Fruit fly (Drosophila melanogaster) whole organism, pupa: ENCODE measurements around the gene dpr5.

Experiments
- CG10348 ChIP-seq: fragments of 200-800 bp; sonication (Bioruptor generic); IDR thresholded peaks from 2 replicates; pipeline ENCODE4 v1.3.6; 2022; ENCODE audit warnings: missing biosample characterization, missing genetic modification characterization
- CG13204 ChIP-seq: fragments of 200-800 bp; sonication (Bioruptor generic); optimal IDR thresholded peaks from 2 replicates; lab custom pipeline; 2018; ENCODE audit warnings: missing biosample characterization, mild to moderate bottlenecking, missing genetic modification characterization, moderate library complexity
- CG14655 ChIP-seq: fragments of 200-800 bp; sonication (Bioruptor generic); optimal IDR thresholded peaks from 3 replicates; lab custom pipeline; 2017; ENCODE audit warnings: mild to moderate bottlenecking, missing biosample characterization, missing genetic modification reagents, missing genetic modification characterization
- CG17806 ChIP-seq: fragments of 200-800 bp; sonication (Bioruptor generic); optimal IDR thresholded peaks from 2 replicates; lab custom pipeline; 2018; ENCODE audit warnings: missing biosample characterization, mild to moderate bottlenecking, missing genetic modification characterization, moderate library complexity
- CG9948 ChIP-seq: fragments of 200-800 bp; sonication (Bioruptor generic); optimal IDR thresholded peaks from 2 replicates; lab custom pipeline; 2018; ENCODE audit warnings: missing biosample characterization, mild to moderate bottlenecking, missing genetic modification characterization, moderate library complexity
- D1 ChIP-seq: fragments of 200-800 bp; sonication (Bioruptor generic); optimal IDR thresholded peaks from 2 replicates; lab custom pipeline; 2018; ENCODE audit warnings: missing biosample characterization, mild to moderate bottlenecking, missing genetic modification characterization, moderate library complexity
- EcR ChIP-seq: fragments of 200-800 bp; sonication (Bioruptor generic); optimal IDR thresholded peaks from 3 replicates; lab custom pipeline; 2019; ENCODE audit warnings: missing biosample characterization, missing genetic modification characterization, mild to moderate bottlenecking, moderate library complexity, missing genetic modification reagents
- Ets98B ChIP-seq: fragments of 200-800 bp; sonication (Bioruptor generic); IDR thresholded peaks from 2 replicates; pipeline ENCODE4 v1.3.6; 2022; ENCODE audit warnings: missing biosample characterization, missing genetic modification characterization
- Pif1A ChIP-seq: fragments of 200-800 bp; sonication (Bioruptor generic); optimal IDR thresholded peaks from 3 replicates; lab custom pipeline; 2016; ENCODE audit warnings: missing biosample characterization, missing genetic modification characterization
- Pif1B ChIP-seq: fragments of 200-800 bp; sonication (Bioruptor generic); optimal IDR thresholded peaks from 3 replicates; lab custom pipeline; 2016; ENCODE audit warnings: missing biosample characterization, missing genetic modification characterization
- Snoo ChIP-seq: fragments of 200-800 bp; sonication (Bioruptor generic); optimal IDR thresholded peaks from 3 replicates; lab custom pipeline; 2017; ENCODE audit warnings: missing biosample characterization, mild to moderate bottlenecking, missing genetic modification characterization, inconsistent platforms
- fd96Ca ChIP-seq: fragments of 200-800 bp; sonication (Bioruptor generic); IDR thresholded peaks from 3 replicates; pipeline ENCODE4 v1.3.6; 2022; ENCODE audit warnings: missing biosample characterization, missing genetic modification characterization
- gl ChIP-seq: fragments of 200-800 bp; sonication (Bioruptor generic); optimal IDR thresholded peaks from 2 replicates; lab custom pipeline; 2018; ENCODE audit warnings: missing biosample characterization, mild to moderate bottlenecking, missing genetic modification characterization
- rn ChIP-seq: fragments of 200-800 bp; sonication (Bioruptor generic); IDR thresholded peaks from 2 replicates; pipeline ENCODE4 v1.3.6; 2022; ENCODE audit warnings: missing biosample characterization, missing genetic modification characterization

dm6 chr3R:11531893-11532292 lies 32.1 kb downstream of the dpr5 start:
- no peak for TF ChIP-seq EcR
- no peak for TF ChIP-seq CG17806
- no peak for TF ChIP-seq CG10348 (GFP tag; lab: Robert Waterston, UW)
- no peak for TF ChIP-seq Ets98B (GFP tag; lab: Robert Waterston, UW)
- TF ChIP-seq Pif1B (GFP tag; lab: Kevin White, UChicago): no peak
- TF ChIP-seq D1: no peak
- TF ChIP-seq Pif1A: no peak
- no peak for TF ChIP-seq rn
- TF ChIP-seq CG9948 (tag; lab: Kevin White, UChicago): no peak
- no peak for TF ChIP-seq Snoo (tag; lab: Kevin White, UChicago)
- no peak for TF ChIP-seq CG13204 (GFP tag; lab: Kevin White, UChicago)
- TF ChIP-seq fd96Ca (GFP tag; lab: Robert Waterston, UW): no peak
- TF ChIP-seq gl: no peak
- TF ChIP-seq CG14655: no peak
